Fruit fly (Drosophila melanogaster): ENCODE measurements around the gene CG7148.

CG7148 gene

dm6 chr3L:21824725-21825353 is 7.2 kb downstream of the CG7148 start, which contains the start of gene eIF2A (continued):
- peak; percentile 52 for TF ChIP-seq Fer3 (tag; optimal IDR thresholded peaks at IDR 0.05)
- no peak for TF ChIP-seq CG2889 (GFP tag; IDR thresholded peaks at IDR 0.05)
- TF ChIP-seq CrebB (tag; optimal IDR thresholded peaks at IDR 0.05) = peak; percentile 83
- no peak for TF ChIP-seq tll (GFP tag; optimal IDR thresholded peaks at IDR 0.05)
- peak; percentile 49 for TF ChIP-seq disco-r (GFP tag; optimal IDR thresholded peaks at IDR 0.05)
- no peak; the same call in 2 of the 3 replicates for TF ChIP-seq zen2 (GFP tag; IDR thresholded peaks at IDR 0.05; ENCODE audit: partially characterized antibody)
- TF ChIP-seq CG12659 (GFP tag; optimal IDR thresholded peaks at IDR 0.05) = peak; percentile 74
- TF ChIP-seq Adf1 (GFP tag; IDR thresholded peaks at IDR 0.05) = no peak
- no peak for TF ChIP-seq tgo (GFP tag; IDR thresholded peaks at IDR 0.05)
- peak; percentile 86 for TF ChIP-seq Rfx (GFP tag; IDR thresholded peaks at IDR 0.05)
- TF ChIP-seq pzg (GFP tag; optimal IDR thresholded peaks at IDR 0.05) = peak; percentile 99
- peak; percentile 22 for TF ChIP-seq CG9876 (GFP tag; optimal IDR thresholded peaks at IDR 0.05)
- TF ChIP-seq CG10431 (GFP tag; optimal IDR thresholded peaks at IDR 0.05) = no peak
- peak; percentile 88 for TF ChIP-seq MBD-R2 (GFP tag; IDR thresholded peaks at IDR 0.05)
- TF ChIP-seq ranshi (GFP tag; IDR thresholded peaks at IDR 0.05) = 0 out of 2 replicates have a peak, but pooled peaks have one; percentile 57
- no peak for TF ChIP-seq usp (GFP tag; optimal IDR thresholded peaks at IDR 0.05)
- TF ChIP-seq so (GFP tag; IDR thresholded peaks at IDR 0.05) = 0 out of 3 replicates have a peak, but pooled peaks have one; percentile 15
- TF ChIP-seq nerfin-1 (tag; optimal IDR thresholded peaks at IDR 0.05) = peak; percentile 34
- TF ChIP-seq tio (GFP tag; optimal IDR thresholded peaks at IDR 0.05) = no peak
- peak; percentile 89 for TF ChIP-seq sob (GFP tag; IDR thresholded peaks at IDR 0.05)
- no peak for TF ChIP-seq corto (GFP tag; optimal IDR thresholded peaks at IDR 0.05)
- TF ChIP-seq CG10147 (GFP tag; optimal IDR thresholded peaks at IDR 0.05) = no peak
- peak; percentile 62 for TF ChIP-seq cas (GFP tag; IDR thresholded peaks at IDR 0.05)
- no peak for TF ChIP-seq CG17612 (GFP tag; IDR thresholded peaks at IDR 0.05)
- no peak for TF ChIP-seq dan (GFP tag; IDR thresholded peaks at IDR 0.05)
- peak; percentile 51 for TF ChIP-seq HLH3B (GFP tag; IDR thresholded peaks at IDR 0.05)
- TF ChIP-seq Dip3 (GFP tag; optimal IDR thresholded peaks at IDR 0.05) = peak; percentile 44
- TF ChIP-seq CG8944 (GFP tag; optimal IDR thresholded peaks at IDR 0.05) = peak; percentile 38
- no peak for TF ChIP-seq Camta (GFP tag; optimal IDR thresholded peaks at IDR 0.05)
- no peak for TF ChIP-seq CG8765 (GFP tag; IDR thresholded peaks at IDR 0.05)
- TF ChIP-seq CG15696 (tag; optimal IDR thresholded peaks at IDR 0.05) = no peak
- TF ChIP-seq CG3847 (GFP tag; IDR thresholded peaks at IDR 0.05) = peak; percentile 86
- peak in 1 of 2 experiments; percentile 8 for TF ChIP-seq Eip74EF (GFP tag; optimal IDR thresholded peaks at IDR 0.05)
- no peak for TF ChIP-seq CG8359 (GFP tag; optimal IDR thresholded peaks at IDR 0.05; ENCODE audit: borderline replicate concordance)
- no peak for TF ChIP-seq bcd (GFP tag; optimal IDR thresholded peaks at IDR 0.05)
- TF ChIP-seq Aef1 (GFP tag; IDR thresholded peaks at IDR 0.05) = peak; percentile 87
- TF ChIP-seq Bteb2 (GFP tag; optimal IDR thresholded peaks at IDR 0.05) = peak; percentile 57
- no peak for TF ChIP-seq Tbp (GFP tag; optimal IDR thresholded peaks at IDR 0.05)
- TF ChIP-seq bowl (GFP tag; IDR thresholded peaks at IDR 0.05) = no peak
- no peak for TF ChIP-seq nau (GFP tag; optimal IDR thresholded peaks at IDR 0.05)
- peak; percentile 67 for TF ChIP-seq D (optimal IDR thresholded peaks at IDR 0.05)
- TF ChIP-seq D (GFP tag; optimal IDR thresholded peaks at IDR 0.05) = peak; percentile 35
- no peak for TF ChIP-seq CG10565 (GFP tag; optimal IDR thresholded peaks at IDR 0.05)
- TF ChIP-seq twi (tag; optimal IDR thresholded peaks at IDR 0.05) = peak; percentile 55
- TF ChIP-seq slbo (GFP tag; IDR thresholded peaks at IDR 0.05) = peak; percentile 72
- no peak for TF ChIP-seq Jarid2 (GFP tag; optimal IDR thresholded peaks at IDR 0.05)
- peak; percentile 71 for TF ChIP-seq Xrp1 (GFP tag; IDR thresholded peaks at IDR 0.05)
- TF ChIP-seq oc (tag; optimal IDR thresholded peaks at IDR 0.05) = no peak
- no peak for TF ChIP-seq btn (GFP tag; optimal IDR thresholded peaks at IDR 0.05)
- TF ChIP-seq yki (optimal IDR thresholded peaks at IDR 0.05) = no peak
- no peak for TF ChIP-seq fru (optimal IDR thresholded peaks at IDR 0.05)
- peak; percentile 14 for TF ChIP-seq sens (GFP tag)
